Worm (Caenorhabditis elegans) whole organism, L4 larva: Measurements from ENCODE around the gene hpr-9.

Experiments used
- aha-1 ChIP-seq: fragments of 150-350 bp; peaks from one replicate; lab custom pipeline; 2014; ENCODE audit warnings: missing biosample characterization, missing genetic modification characterization
- hlh-30 ChIP-seq: sonication (generic microtip); optimal IDR thresholded peaks from 2 replicates; lab custom pipeline; 2017; ENCODE audit warnings: antibody characterized with exemption, mild to moderate bottlenecking, missing genetic modification characterization, missing compliant biosample characterization; ENCODE audit not compliant: insufficient read depth
- hmg-1.1 ChIP-seq: fragments of 200-800 bp; sonication (Bioruptor generic); IDR thresholded peaks from 2 replicates; pipeline ENCODE4 v1.3.6; 2022; ENCODE audit warnings: missing genetic modification reagents, missing genetic modification characterization, missing compliant biosample characterization
- mxl-2 ChIP-seq: fragments of 200-800 bp; sonication (Bioruptor generic); conservative IDR thresholded peaks from 2 replicates; pipeline ENCODE4 v1.3.6; 2022; ENCODE audit warnings: missing genetic modification reagents, missing genetic modification characterization, missing compliant biosample characterization
- snpc-1.2 ChIP-seq: fragments of 200-800 bp; sonication (Bioruptor generic); IDR thresholded peaks from 2 replicates; pipeline ENCODE4 v1.3.6; 2022; ENCODE audit warnings: missing genetic modification reagents, missing genetic modification characterization, missing compliant biosample characterization
- unc-62 ChIP-seq, 3 experiments: fragments of 150-350 bp in 1 of 3; sonication (generic microtip); optimal IDR thresholded peaks in 2 of 3; peaks in 1 of 3; 1 replicate in 1 of 3; 2 replicates in 2 of 3; lab custom pipeline; 2014 to 2017; ENCODE audit warnings: missing biosample characterization in 3 of 3, missing genetic modification characterization in 3 of 3, missing genetic modification reagents in 3 of 3, missing genotype in 1 of 3

hpr-9 gene

ce11 chrIII:10666640-10667039 lies 45.3 kb downstream of the hpr-9 start (continued):
- TF ChIP-seq hmg-1.1 (GFP tag; lab: Robert Waterston, UW): 0 out of 2 replicates have a peak, but pooled peaks have one; percentile 8
- 0 out of 2 replicates have a peak, but pooled peaks have one; percentile 28 for TF ChIP-seq snpc-1.2 (GFP tag; lab: Robert Waterston, UW)
- TF ChIP-seq, all 104 proteins: peak for 3

ce11 chrIII:10671894-10672293 lies 50.5 kb downstream of the hpr-9 start:
- TF ChIP-seq aha-1 (peak; percentile 24), hlh-30 (tag; lab: Kevin White, UChicago) (peak; percentile 5), mxl-2 (GFP tag; lab: Robert Waterston, UW) (no peak), unc-62 (GFP tag; optimal IDR thresholded peaks at IDR 0.05 in 1 of 2; lab: Kevin White, UChicago) (peak in 1 of 2 experiments; percentile 40), unc-62 (tag; optimal IDR thresholded peaks at IDR 0.05; lab: Kevin White, UChicago) (no peak)
